Fruit fly (Drosophila melanogaster) whole organism, embryonic: ENCODE measurements around the gene CG8851.

ENCODE experiments used
- Asciz ChIP-seq: fragments of 200-800 bp; sonication (Bioruptor generic); optimal IDR thresholded peaks from 2 replicates; lab custom pipeline; 2017; ENCODE audit warnings: missing biosample characterization, mild to moderate bottlenecking, missing genetic modification characterization, missing genetic modification reagents
- CG12744 ChIP-seq: fragments of 200-800 bp; sonication (Bioruptor generic); optimal IDR thresholded peaks from 2 replicates; lab custom pipeline; 2016; ENCODE audit warnings: missing biosample characterization, missing genetic modification characterization
- CG12942 ChIP-seq: fragments of 200-800 bp; sonication (Bioruptor generic); optimal IDR thresholded peaks from 3 replicates; lab custom pipeline; 2016; ENCODE audit warnings: missing biosample characterization, missing genetic modification characterization
- CG14667 ChIP-seq: fragments of 200-800 bp; sonication (Bioruptor generic); IDR thresholded peaks from 2 replicates; pipeline ENCODE4 v1.3.6; 2022; ENCODE audit warnings: missing biosample characterization, missing genetic modification characterization
- CG15479 ChIP-seq: fragments of 200-800 bp; sonication (Bioruptor generic); optimal IDR thresholded peaks from 3 replicates; lab custom pipeline; 2019; ENCODE audit warnings: missing biosample characterization, mild to moderate bottlenecking, missing genetic modification characterization, moderate library complexity
- CG17912 ChIP-seq: fragments of 200-800 bp; sonication (Bioruptor generic); optimal IDR thresholded peaks from 2 replicates; lab custom pipeline; 2018; ENCODE audit warnings: missing biosample characterization, mild to moderate bottlenecking, missing genetic modification characterization
- CG2202 ChIP-seq: fragments of 200-800 bp; sonication (Bioruptor generic); optimal IDR thresholded peaks from 2 replicates; lab custom pipeline; 2018; ENCODE audit warnings: missing biosample characterization, mild to moderate bottlenecking, missing genetic modification characterization
- CG30431 ChIP-seq: fragments of 200-800 bp; sonication (Bioruptor generic); optimal IDR thresholded peaks from 2 replicates; lab custom pipeline; 2017; ENCODE audit warnings: missing biosample characterization, missing genetic modification characterization
- CG31388 ChIP-seq: fragments of 200-800 bp; sonication (Bioruptor generic); optimal IDR thresholded peaks from 2 replicates; lab custom pipeline; 2016; ENCODE audit warnings: missing biosample characterization, missing genetic modification characterization
- CG32772 ChIP-seq: fragments of 200-800 bp; sonication (Bioruptor generic); IDR thresholded peaks from 2 replicates; pipeline ENCODE4 v1.3.6; 2022; ENCODE audit warnings: missing biosample characterization, missing genetic modification characterization
- CG43689 ChIP-seq: fragments of 200-800 bp; sonication (Bioruptor generic); IDR thresholded peaks from 2 replicates; pipeline ENCODE4 v1.3.6; 2022; ENCODE audit warnings: missing biosample characterization, missing genetic modification characterization
- CG4404 ChIP-seq: fragments of 200-800 bp; sonication (Bioruptor generic); IDR thresholded peaks from 2 replicates; pipeline ENCODE4 v1.3.6; 2022; ENCODE audit warnings: missing biosample characterization, missing genetic modification characterization
- CG6272 ChIP-seq: fragments of 200-800 bp; sonication (Bioruptor generic); IDR thresholded peaks from 2 replicates; pipeline ENCODE4 v1.3.6; 2022; ENCODE audit warnings: missing biosample characterization, missing genetic modification characterization
- CG8359 ChIP-seq: fragments of 200-800 bp; sonication (Bioruptor generic); optimal IDR thresholded peaks from 2 replicates; lab custom pipeline; 2017; ENCODE audit warnings: missing biosample characterization, mild to moderate bottlenecking, missing genetic modification characterization, borderline replicate concordance
- CG9215 ChIP-seq: fragments of 200-800 bp; sonication (Bioruptor generic); IDR thresholded peaks from 2 replicates; pipeline ENCODE4 v1.3.6; 2022; ENCODE audit warnings: missing biosample characterization, missing genetic modification characterization
- CG9797 ChIP-seq: fragments of 200-800 bp; sonication (Bioruptor generic); optimal IDR thresholded peaks from 3 replicates; lab custom pipeline; 2018; ENCODE audit warnings: missing biosample characterization, mild to moderate bottlenecking, missing genetic modification characterization
- D19B ChIP-seq: fragments of 200-800 bp; sonication (Bioruptor generic); optimal IDR thresholded peaks from 2 replicates; lab custom pipeline; 2017; ENCODE audit warnings: missing biosample characterization, mild to moderate bottlenecking, missing genetic modification characterization
- Dp ChIP-seq: fragments of 200-800 bp; sonication (Bioruptor generic); optimal IDR thresholded peaks from 2 replicates; lab custom pipeline; 2018; ENCODE audit warnings: missing biosample characterization, mild to moderate bottlenecking, missing genetic modification characterization, moderate library complexity
- Gsc ChIP-seq: fragments of 200-800 bp; sonication (Bioruptor generic); IDR thresholded peaks from 2 replicates; pipeline ENCODE4 v1.3.6; 2022; ENCODE audit warnings: missing biosample characterization, missing genetic modification characterization
- HLH54F ChIP-seq: fragments of 200-800 bp; sonication (Bioruptor generic); optimal IDR thresholded peaks from 3 replicates; lab custom pipeline; 2016; ENCODE audit warnings: missing biosample characterization, missing genetic modification characterization
- Hand ChIP-seq: fragments of 200-800 bp; sonication (Bioruptor generic); optimal IDR thresholded peaks from 2 replicates; lab custom pipeline; 2017; ENCODE audit warnings: mild to moderate bottlenecking, missing biosample characterization, missing genetic modification reagents, missing genetic modification characterization
- Nf-YB ChIP-seq: fragments of 200-800 bp; sonication (Bioruptor generic); optimal IDR thresholded peaks from 3 replicates; lab custom pipeline; 2019; ENCODE audit warnings: missing biosample characterization, mild to moderate bottlenecking, missing genetic modification characterization, moderate library complexity
- Optix ChIP-seq: fragments of 200-800 bp; sonication (Bioruptor generic); IDR thresholded peaks from 3 replicates; pipeline ENCODE4 v1.3.6; 2022; ENCODE audit warnings: missing biosample characterization, missing genetic modification characterization
- Pdp1 ChIP-seq, 2 experiments: fragments of 200-800 bp; sonication (Bioruptor generic); optimal IDR thresholded peaks; 3 replicates each; lab custom pipeline; 2016; ENCODE audit warnings: missing biosample characterization in 2 of 2, missing genetic modification characterization in 2 of 2, mild to moderate bottlenecking in 1 of 2, moderate library complexity in 1 of 2
- Scr ChIP-seq: fragments of 200-800 bp; sonication (Bioruptor generic); IDR thresholded peaks from 2 replicates; pipeline ENCODE4 v1.3.6; 2022; ENCODE audit warnings: missing biosample characterization, missing genetic modification characterization; ENCODE audit not compliant: partially characterized antibody
- Side ChIP-seq: fragments of 200-800 bp; sonication (Bioruptor generic); optimal IDR thresholded peaks from 2 replicates; lab custom pipeline; 2016; ENCODE audit warnings: missing biosample characterization, missing genetic modification characterization
- Xrp1 ChIP-seq: fragments of 200-800 bp; sonication (Bioruptor generic); IDR thresholded peaks from 2 replicates; pipeline ENCODE4 v1.3.6; 2022; ENCODE audit warnings: missing biosample characterization, missing genetic modification characterization
- chinmo ChIP-seq: fragments of 200-800 bp; sonication (Bioruptor generic); IDR thresholded peaks from 4 replicates; pipeline ENCODE4 v1.3.6; 2022; ENCODE audit warnings: missing biosample characterization, missing genetic modification characterization; ENCODE audit not compliant: partially characterized antibody
- chn ChIP-seq: fragments of 200-800 bp; sonication (Bioruptor generic); optimal IDR thresholded peaks from 2 replicates; lab custom pipeline; 2016; ENCODE audit warnings: missing biosample characterization, missing genetic modification characterization
- crol ChIP-seq: fragments of 200-800 bp; sonication (Bioruptor generic); IDR thresholded peaks from 2 replicates; pipeline ENCODE4 v1.3.6; 2022; ENCODE audit warnings: missing biosample characterization, missing genetic modification characterization
- crp ChIP-seq, 2 experiments: fragments of 200-800 bp; sonication (Bioruptor generic); optimal IDR thresholded peaks; 2 replicates in 1 of 2; 3 replicates in 1 of 2; lab custom pipeline; 2017; ENCODE audit warnings: missing biosample characterization in 2 of 2, missing genetic modification characterization in 2 of 2, mild to moderate bottlenecking in 1 of 2, moderate library complexity in 1 of 2
- danr ChIP-seq: fragments of 200-800 bp; sonication (Bioruptor generic); IDR thresholded peaks from 2 replicates; pipeline ENCODE4 v1.3.6; 2022; ENCODE audit warnings: missing biosample characterization, missing genetic modification characterization
- dpn ChIP-seq, 2 experiments: fragments of 200-800 bp; sonication (Bioruptor generic); optimal IDR thresholded peaks; 3 replicates each; lab custom pipeline; 2016; ENCODE audit warnings: missing biosample characterization in 2 of 2, missing genetic modification characterization in 2 of 2
- fd102C ChIP-seq: fragments of 200-800 bp; sonication (Bioruptor generic); optimal IDR thresholded peaks from 2 replicates; lab custom pipeline; 2018; ENCODE audit warnings: missing biosample characterization, mild to moderate bottlenecking, missing genetic modification characterization, moderate library complexity
- gcm ChIP-seq: fragments of 200-800 bp; sonication (Bioruptor generic); optimal IDR thresholded peaks from 2 replicates; lab custom pipeline; 2019; ENCODE audit warnings: missing biosample characterization, mild to moderate bottlenecking, missing genetic modification characterization, moderate library complexity
- gt ChIP-seq: fragments of 200-800 bp; sonication (Bioruptor generic); IDR thresholded peaks from 2 replicates; pipeline ENCODE4 v1.3.6; 2022; ENCODE audit warnings: missing biosample characterization, missing genetic modification characterization
- hb ChIP-seq: fragments of 200-800 bp; sonication (Bioruptor generic); IDR thresholded peaks from 3 replicates; pipeline ENCODE4 v1.3.6; 2022; ENCODE audit warnings: missing biosample characterization, missing genetic modification characterization; ENCODE audit not compliant: partially characterized antibody
- hkb ChIP-seq, 2 experiments: fragments of 200-800 bp in 1 of 2; fragments of >200 bp in 1 of 2; sonication (Bioruptor generic) in 1 of 2; IDR thresholded peaks in 1 of 2; optimal IDR thresholded peaks in 1 of 2; 2 replicates each; pipeline versions ENCODE4 v1.3.6 to Lab custom; 2017 to 2022; ENCODE audit warnings: missing biosample characterization in 1 of 2, missing genetic modification characterization in 1 of 2
- lbe ChIP-seq: fragments of 200-800 bp; sonication (Bioruptor generic); optimal IDR thresholded peaks from 2 replicates; lab custom pipeline; 2016; ENCODE audit warnings: missing biosample characterization, mild to moderate bottlenecking, missing genetic modification characterization
- mirr ChIP-seq: fragments of 200-800 bp; sonication (Bioruptor generic); optimal IDR thresholded peaks from 3 replicates; lab custom pipeline; 2018; ENCODE audit warnings: missing biosample characterization, mild to moderate bottlenecking, missing genetic modification characterization
- peb ChIP-seq: fragments of 200-800 bp; sonication (Bioruptor generic); IDR thresholded peaks from 2 replicates; pipeline ENCODE4 v1.3.6; 2022; ENCODE audit warnings: missing biosample characterization, missing genetic modification characterization
- pho ChIP-seq: fragments of 200-800 bp; sonication (Bioruptor generic); optimal IDR thresholded peaks from 2 replicates; lab custom pipeline; 2016; ENCODE audit warnings: missing biosample characterization, missing genetic modification characterization
- pros ChIP-seq: fragments of 200-800 bp; sonication (Bioruptor generic); optimal IDR thresholded peaks from 3 replicates; lab custom pipeline; 2019; ENCODE audit warnings: missing biosample characterization, mild to moderate bottlenecking, missing genetic modification characterization, moderate library complexity
- repo ChIP-seq: fragments of 200-800 bp; sonication (Bioruptor generic); optimal IDR thresholded peaks from 2 replicates; lab custom pipeline; 2016; ENCODE audit warnings: missing biosample characterization, missing genetic modification characterization
- sd ChIP-seq: fragments of 200-800 bp; sonication (Bioruptor generic); optimal IDR thresholded peaks from 3 replicates; lab custom pipeline; 2018; ENCODE audit warnings: missing biosample characterization, mild to moderate bottlenecking, missing genetic modification characterization, moderate library complexity
- slp2 ChIP-seq: fragments of 200-800 bp; sonication (Bioruptor generic); optimal IDR thresholded peaks from 2 replicates; lab custom pipeline; 2016; ENCODE audit warnings: missing biosample characterization, missing genetic modification characterization
- sqz ChIP-seq: fragments of 200-800 bp; sonication (Bioruptor generic); optimal IDR thresholded peaks from 3 replicates; lab custom pipeline; 2018; ENCODE audit warnings: missing biosample characterization, mild to moderate bottlenecking, missing genetic modification characterization
- sr ChIP-seq: fragments of 200-800 bp; sonication (Bioruptor generic); IDR thresholded peaks from 3 replicates; pipeline ENCODE4 v1.3.6; 2022; ENCODE audit warnings: missing biosample characterization, missing genetic modification characterization
- stwl ChIP-seq: fragments of 200-800 bp; sonication (Bioruptor generic); optimal IDR thresholded peaks from 3 replicates; lab custom pipeline; 2018; ENCODE audit warnings: missing biosample characterization, mild to moderate bottlenecking, missing genetic modification characterization, moderate library complexity
- tap ChIP-seq: fragments of 200-800 bp; optimal IDR thresholded peaks from 3 replicates; lab custom pipeline; 2019; ENCODE audit warnings: missing biosample characterization, mild to moderate bottlenecking, missing genetic modification characterization, moderate library complexity

Gene CG8851

dm6 chr2L:3566532-3566931, 47.1 kb downstream of the CG8851 start (continued):
- TF ChIP-seq crol (no peak), CG6272 (GFP tag; lab: Robert Waterston, UW) (no peak), D19B (GFP tag; lab: Kevin White, UChicago) (no peak), tap (tag; lab: Kevin White, UChicago) (no peak), CG15479 (GFP tag; lab: Kevin White, UChicago) (no peak), CG31388 (no peak), chn (GFP tag; lab: Kevin White, UChicago) (peak; percentile 12), CG12744 (GFP tag; lab: Kevin White, UChicago) (no peak), Side (GFP tag; lab: Kevin White, UChicago) (no peak), HLH54F (GFP tag; lab: Kevin White, UChicago) (no peak), slp2 (GFP tag; lab: Kevin White, UChicago) (no peak), CG32772 (GFP tag; lab: Robert Waterston, UW) (peak; percentile 45; the same call in 1 of the 2 replicates), danr (no peak), CG8359 (GFP tag; lab: Kevin White, UChicago) (no peak), CG43689 (GFP tag; lab: Robert Waterston, UW) (no peak), gt (0 out of 2 replicates have a peak, but pooled peaks have one; percentile 34), Pdp1 (GFP tag; optimal IDR thresholded peaks at IDR 0.05; lab: Kevin White, UChicago) (peak; percentile 26 to 43), sd (tag; lab: Kevin White, UChicago) (no peak), pros (GFP tag; lab: Kevin White, UChicago) (no peak), sqz (no peak), hb (GFP tag; lab: Robert Waterston, UW) (no peak), Nf-YB (no peak), CG30431 (GFP tag; lab: Kevin White, UChicago) (peak; percentile 19), mirr (GFP tag; lab: Kevin White, UChicago) (no peak), pho (GFP tag; lab: Kevin White, UChicago) (no peak), CG9215 (peak; percentile 20; the same call in 1 of the 2 replicates), peb (GFP tag; lab: Robert Waterston, UW) (0 out of 2 replicates have a peak, but pooled peaks have one; percentile 50), CG12942 (GFP tag; lab: Kevin White, UChicago) (no peak), CG9797 (no peak), chinmo (GFP tag; lab: Robert Waterston, UW) (no peak), Optix (GFP tag; lab: Robert Waterston, UW) (no peak), lbe (GFP tag; lab: Kevin White, UChicago) (no peak), hkb (optimal IDR thresholded peaks at IDR 0.05; lab: Kevin White, UChicago) (no peak), hkb (GFP tag; IDR thresholded peaks at IDR 0.05; lab: Robert Waterston, UW) (no peak), gcm (peak; percentile 22), Hand (GFP tag; lab: Kevin White, UChicago) (no peak), Asciz (no peak), repo (peak; percentile 25), Xrp1 (GFP tag; lab: Robert Waterston, UW) (peak; percentile 71), CG14667 (GFP tag; lab: Robert Waterston, UW) (no peak), CG17912 (GFP tag; lab: Kevin White, UChicago) (no peak), stwl (tag; lab: Kevin White, UChicago) (no peak), dpn (GFP tag; optimal IDR thresholded peaks at IDR 0.05; lab: Kevin White, UChicago) (peak in 1 of 2 experiments; percentile 11), Gsc (0 out of 2 replicates have a peak, but pooled peaks have one; percentile 14), Dp (GFP tag; lab: Kevin White, UChicago) (no peak), fd102C (GFP tag; lab: Kevin White, UChicago) (no peak), Scr (no peak), crp (GFP tag; optimal IDR thresholded peaks at IDR 0.05; lab: Kevin White, UChicago) (no peak), CG4404 (GFP tag; lab: Robert Waterston, UW) (peak; percentile 47; the same call in 1 of the 2 replicates), CG2202 (tag; lab: Kevin White, UChicago) (peak; percentile 51), sr (GFP tag; lab: Robert Waterston, UW) (no peak)
